Worm (Caenorhabditis elegans): ENCODE measurements around the gene nprt-1.

DNA sequence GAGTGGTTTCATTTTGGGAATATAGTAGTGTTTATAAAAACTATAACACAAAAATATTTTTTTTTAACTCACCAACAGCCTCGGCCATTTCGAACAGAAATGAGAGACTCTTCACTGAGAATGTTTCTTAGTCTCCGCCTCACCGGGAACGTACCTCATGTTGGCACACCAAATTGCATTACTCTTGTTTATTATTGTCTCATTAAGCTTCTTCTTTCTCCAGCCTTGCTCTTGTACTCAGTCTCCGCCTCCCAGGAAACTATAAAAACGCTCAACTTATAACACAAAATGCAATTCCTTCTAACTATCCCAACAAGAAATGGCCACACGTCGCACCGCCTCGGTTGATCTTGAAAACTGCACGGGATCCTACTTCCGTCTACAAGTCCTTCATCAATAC is 57.7 kb downstream of the nprt-1 start, which contains the start of the genes Y54G2A.48 and pudl-1:
- no peak for TF ChIP-seq mdl-1 (tag; optimal IDR thresholded peaks at IDR 0.05)
- TF ChIP-seq nhr-237 (tag; optimal IDR thresholded peaks at IDR 0.05), result no peak
- no peak for TF ChIP-seq ceh-82 (tag; optimal IDR thresholded peaks at IDR 0.05)

Measured in whole organism, L3 larva.